Fruit fly (Drosophila melanogaster) whole organism, embryonic: ENCODE data around the gene CG4004.

Experiments used
- CG17359 ChIP-seq: fragments of 200-800 bp; sonication (Bioruptor generic); optimal IDR thresholded peaks from 3 replicates; lab custom pipeline; 2018; ENCODE audit warnings: missing biosample characterization, mild to moderate bottlenecking, missing genetic modification characterization, moderate library complexity
- CG6689 ChIP-seq: fragments of 200-800 bp; sonication (Bioruptor generic); IDR thresholded peaks from 2 replicates; pipeline ENCODE4 v1.3.6; 2022; ENCODE audit warnings: missing biosample characterization, missing genetic modification characterization
- ap ChIP-seq: fragments of 200-800 bp; sonication (Bioruptor generic); IDR thresholded peaks from 2 replicates; pipeline ENCODE4 v1.3.6; 2022; ENCODE audit warnings: missing biosample characterization, missing genetic modification characterization
- inv ChIP-seq: fragments of 200-800 bp; sonication (Bioruptor generic); IDR thresholded peaks from 2 replicates; pipeline ENCODE4 v1.3.6; 2022; ENCODE audit warnings: missing biosample characterization, missing genetic modification characterization; ENCODE audit not compliant: partially characterized antibody

dm6 chrX:12719152-12719779 is 24.7 kb upstream of the CG4004 start:
- TF ChIP-seq CG17359 (tag; lab: Kevin White, UChicago) (peak; percentile 75), CG6689 (GFP tag; lab: Robert Waterston, UW) (peak; percentile 66), ap (GFP tag; lab: Robert Waterston, UW) (peak; percentile 32; the same call in 1 of the 2 replicates), inv (GFP tag; lab: Robert Waterston, UW) (no peak)
